Fruit fly (Drosophila melanogaster) whole organism, embryonic: ENCODE measurements around the gene foi.

Experiments used
- Atf-2 ChIP-seq: fragments of 200-800 bp; sonication (Bioruptor generic); optimal IDR thresholded peaks from 2 replicates; lab custom pipeline; 2016; ENCODE audit warnings: missing biosample characterization, missing genetic modification characterization
- CG14050 ChIP-seq: fragments of 200-800 bp; sonication (Bioruptor generic); IDR thresholded peaks from 3 replicates; pipeline ENCODE4 v1.3.6; 2022; ENCODE audit warnings: missing biosample characterization, missing genetic modification characterization
- CG31365 ChIP-seq: fragments of 200-800 bp; sonication (Bioruptor generic); optimal IDR thresholded peaks from 2 replicates; lab custom pipeline; 2018; ENCODE audit warnings: missing biosample characterization, mild to moderate bottlenecking, missing genetic modification characterization
- Scr ChIP-seq: fragments of 200-800 bp; sonication (Bioruptor generic); IDR thresholded peaks from 2 replicates; pipeline ENCODE4 v1.3.6; 2022; ENCODE audit warnings: missing biosample characterization, missing genetic modification characterization; ENCODE audit not compliant: partially characterized antibody
- maf-S ChIP-seq: fragments of 200-800 bp; sonication (Bioruptor generic); optimal IDR thresholded peaks from 2 replicates; lab custom pipeline; 2016; ENCODE audit warnings: missing biosample characterization, missing genetic modification characterization
- mam ChIP-seq: fragments of 200-800 bp; sonication (Bioruptor generic); optimal IDR thresholded peaks from 3 replicates; lab custom pipeline; 2016; ENCODE audit warnings: missing biosample characterization, missing genetic modification characterization

dm6 chr3L:8480944-8481343 is 44.1 kb upstream of the foi start:
- TF ChIP-seq Scr (GFP tag; lab: Robert Waterston, UW) (no peak), CG31365 (tag; lab: Kevin White, UChicago) (no peak), maf-S (GFP tag; lab: Kevin White, UChicago) (no peak), Atf-2 (GFP tag; lab: Kevin White, UChicago) (no peak), mam (GFP tag; lab: Kevin White, UChicago) (no peak), CG14050 (GFP tag; lab: Robert Waterston, UW) (no peak)
